Worm (Caenorhabditis elegans) whole organism, L2 larva: ENCODE measurements around the gene C01G5.4.

Experiments used
- C34F6.9 ChIP-seq: fragments of 150-350 bp; optimal IDR thresholded peaks from 2 replicates; lab custom pipeline; 2014; ENCODE audit warnings: missing biosample characterization, missing genetic modification characterization
- F13H6.1 ChIP-seq: sonication (generic microtip); optimal IDR thresholded peaks from 2 replicates; lab custom pipeline; 2016; ENCODE audit warnings: missing genetic modification characterization, missing compliant biosample characterization
- R02D3.7 ChIP-seq: fragments of 150-350 bp; optimal IDR thresholded peaks from 2 replicates; lab custom pipeline; 2014; ENCODE audit warnings: missing biosample characterization, missing genetic modification characterization
- Y55F3AM.14 ChIP-seq: fragments of 200-800 bp; sonication (Bioruptor generic); optimal IDR thresholded peaks from 2 replicates; lab custom pipeline; 2018; ENCODE audit warnings: mild to moderate bottlenecking, missing genetic modification characterization, missing compliant biosample characterization
- ZK546.5 ChIP-seq: sonication (generic microtip); optimal IDR thresholded peaks from 2 replicates; lab custom pipeline; 2017; ENCODE audit warnings: missing biosample characterization, missing genetic modification characterization
- alr-1 ChIP-seq: fragments of 150-350 bp; optimal IDR thresholded peaks from 2 replicates; lab custom pipeline; 2014; ENCODE audit warnings: missing biosample characterization, missing genetic modification characterization
- ama-1 ChIP-seq: fragments of 150-350 bp; optimal IDR thresholded peaks from 2 replicates; lab custom pipeline; 2018; ENCODE audit warnings: inconsistent platforms
- blmp-1 ChIP-seq: sonication (generic microtip); optimal IDR thresholded peaks from 2 replicates; lab custom pipeline; 2017; ENCODE audit warnings: missing genetic modification characterization, mild to moderate bottlenecking, missing compliant biosample characterization, antibody characterized with exemption, moderate library complexity; ENCODE audit not compliant: insufficient read depth
- ceh-82 ChIP-seq: fragments of 150-350 bp; optimal IDR thresholded peaks from 2 replicates; lab custom pipeline; 2014; ENCODE audit warnings: missing biosample characterization, missing genetic modification characterization
- crh-2 ChIP-seq: sonication (generic microtip); optimal IDR thresholded peaks from 2 replicates; lab custom pipeline; 2017; ENCODE audit warnings: missing biosample characterization, missing genetic modification characterization
- dmd-4 ChIP-seq: sonication (generic microtip); optimal IDR thresholded peaks from 2 replicates; lab custom pipeline; 2017; ENCODE audit warnings: missing biosample characterization, missing genetic modification characterization
- egl-27 ChIP-seq: sonication (generic microtip); optimal IDR thresholded peaks from 3 replicates; lab custom pipeline; 2017; ENCODE audit warnings: missing biosample characterization, missing genetic modification reagents, missing genetic modification characterization
- elt-3 ChIP-seq: sonication (generic microtip); optimal IDR thresholded peaks from 2 replicates; lab custom pipeline; 2017; ENCODE audit warnings: missing biosample characterization, missing genetic modification characterization
- fos-1 ChIP-seq: fragments of 150-350 bp; optimal IDR thresholded peaks from 2 replicates; lab custom pipeline; 2014; ENCODE audit warnings: missing biosample characterization, missing genetic modification characterization
- gmeb-1 ChIP-seq: fragments of 150-350 bp; optimal IDR thresholded peaks from 2 replicates; lab custom pipeline; 2014; ENCODE audit warnings: missing biosample characterization, missing genetic modification characterization
- lin-11 ChIP-seq: fragments of 150-350 bp; sonication (generic microtip); optimal IDR thresholded peaks from 2 replicates; lab custom pipeline; 2014; ENCODE audit warnings: missing biosample characterization, missing genetic modification characterization, inconsistent platforms, mixed read lengths
- lin-13 ChIP-seq: fragments of 150-350 bp; optimal IDR thresholded peaks from 2 replicates; lab custom pipeline; 2014; ENCODE audit warnings: missing biosample characterization, missing genetic modification reagents, missing genetic modification characterization
- lin-39 ChIP-seq: fragments of 150-350 bp; optimal IDR thresholded peaks from 2 replicates; lab custom pipeline; 2014; ENCODE audit warnings: missing biosample characterization, missing genetic modification reagents, missing genetic modification characterization
- lsy-2 ChIP-seq, 2 experiments: fragments of 150-350 bp in 1 of 2; sonication (generic microtip) in 1 of 2; optimal IDR thresholded peaks; 2 replicates each; lab custom pipeline; 2014 to 2017; ENCODE audit warnings: missing biosample characterization in 2 of 2, missing genetic modification characterization in 2 of 2
- mbf-1 ChIP-seq: sonication (generic microtip); optimal IDR thresholded peaks from 2 replicates; lab custom pipeline; 2017; ENCODE audit warnings: missing biosample characterization, missing genetic modification characterization
- mdl-1 ChIP-seq, 2 experiments: fragments of 150-350 bp in 1 of 2; sonication (generic microtip) in 1 of 2; optimal IDR thresholded peaks; 2 replicates each; lab custom pipeline; 2017; ENCODE audit warnings: missing biosample characterization in 2 of 2, missing genetic modification characterization in 2 of 2
- nhr-129 ChIP-seq: fragments of 150-350 bp; optimal IDR thresholded peaks from 2 replicates; lab custom pipeline; 2014; ENCODE audit warnings: missing biosample characterization, missing genetic modification characterization
- nhr-21 ChIP-seq: fragments of 150-350 bp; optimal IDR thresholded peaks from 2 replicates; lab custom pipeline; 2014; ENCODE audit warnings: missing biosample characterization, missing genetic modification characterization
- nhr-23 ChIP-seq: fragments of 150-350 bp; optimal IDR thresholded peaks from 2 replicates; lab custom pipeline; 2014; ENCODE audit warnings: missing biosample characterization, missing genetic modification reagents, missing genetic modification characterization
- nhr-25 ChIP-seq: fragments of 150-350 bp; sonication (generic microtip); optimal IDR thresholded peaks from 3 replicates; lab custom pipeline; 2014; ENCODE audit warnings: missing biosample characterization, missing genetic modification characterization
- nhr-6 ChIP-seq: fragments of 150-350 bp; optimal IDR thresholded peaks from 2 replicates; lab custom pipeline; 2014; ENCODE audit warnings: missing biosample characterization, missing genetic modification characterization
- nhr-77 ChIP-seq: fragments of 150-350 bp; optimal IDR thresholded peaks from 2 replicates; lab custom pipeline; 2014; ENCODE audit warnings: missing biosample characterization, missing genetic modification characterization
- sma-3 ChIP-seq: sonication (generic microtip); optimal IDR thresholded peaks from 2 replicates; lab custom pipeline; 2016; ENCODE audit warnings: missing genetic modification reagents, missing genetic modification characterization, missing compliant biosample characterization
- sma-9 ChIP-seq, 2 experiments: fragments of 150-350 bp in 1 of 2; sonication (generic microtip) in 1 of 2; optimal IDR thresholded peaks; 2 replicates each; lab custom pipeline; 2014 to 2016; ENCODE audit warnings: missing genetic modification characterization in 2 of 2, mild to moderate bottlenecking in 1 of 2, missing biosample characterization in 1 of 2, missing compliant biosample characterization in 1 of 2, missing genetic modification reagents in 1 of 2, moderate library complexity in 1 of 2
- unc-55 ChIP-seq: fragments of 150-350 bp; sonication (generic microtip); optimal IDR thresholded peaks from 3 replicates; lab custom pipeline; 2014; ENCODE audit warnings: missing biosample characterization, missing genetic modification reagents, missing genetic modification characterization
- unc-62 ChIP-seq: fragments of 150-350 bp; optimal IDR thresholded peaks from 2 replicates; lab custom pipeline; 2014; ENCODE audit warnings: missing biosample characterization, missing genetic modification reagents, missing genetic modification characterization
- ztf-11 ChIP-seq: sonication (generic microtip); optimal IDR thresholded peaks from 2 replicates; lab custom pipeline; 2017; ENCODE audit warnings: missing biosample characterization, missing genetic modification characterization

The C01G5.4 gene

DNA sequence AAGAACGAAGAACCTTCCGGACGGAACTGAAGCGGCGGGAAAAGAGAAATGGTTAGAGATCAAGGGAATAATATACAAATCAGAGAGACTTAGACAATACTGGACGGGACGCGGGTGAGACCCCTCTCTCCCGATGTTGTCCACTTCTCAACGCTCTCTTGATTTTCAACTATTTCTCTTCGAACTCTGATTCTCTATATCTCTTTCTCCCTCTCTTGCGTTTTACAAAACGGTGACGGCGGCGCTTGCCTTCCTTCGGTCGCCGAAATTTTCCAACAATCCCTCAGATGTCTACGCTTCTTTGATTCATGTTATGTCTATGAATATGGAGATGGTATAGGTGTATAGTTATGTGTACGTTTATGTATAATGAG, 45.2 kb downstream of the C01G5.4 start:
- TF ChIP-seq unc-62 (no peak), sma-9 (GFP tag; optimal IDR thresholded peaks at IDR 0.05; lab: Kevin White, UChicago) (peak; percentile 59), sma-9 (tag; optimal IDR thresholded peaks at IDR 0.05; lab: Kevin White, UChicago) (no peak), C34F6.9 (peak; percentile 40), blmp-1 (peak; percentile 9), gmeb-1 (tag; lab: Kevin White, UChicago) (peak; percentile 51), lsy-2 (tag; optimal IDR thresholded peaks at IDR 0.05; lab: Kevin White, UChicago) (peak in 1 of 2 experiments; percentile 52), lin-11 (tag; lab: Kevin White, UChicago) (no peak), egl-27 (tag; lab: Kevin White, UChicago) (peak; percentile 57), alr-1 (tag; lab: Kevin White, UChicago) (no peak), nhr-21 (tag; lab: Kevin White, UChicago) (peak; percentile 13), R02D3.7 (tag; lab: Kevin White, UChicago) (no peak), nhr-25 (peak; percentile 59), Y55F3AM.14 (GFP tag; lab: Kevin White, UChicago) (no peak), F13H6.1 (tag; lab: Kevin White, UChicago) (peak; percentile 80), unc-55 (GFP tag; lab: Kevin White, UChicago) (peak; percentile 22), ztf-11 (tag; lab: Kevin White, UChicago) (no peak), sma-3 (peak; percentile 59), lin-13 (GFP tag; lab: Kevin White, UChicago) (peak; percentile 24), crh-2 (peak; percentile 56), mbf-1 (tag; lab: Kevin White, UChicago) (no peak), dmd-4 (no peak), fos-1 (tag; lab: Kevin White, UChicago) (peak; percentile 17), nhr-129 (tag; lab: Kevin White, UChicago) (peak; percentile 50)

DNA sequence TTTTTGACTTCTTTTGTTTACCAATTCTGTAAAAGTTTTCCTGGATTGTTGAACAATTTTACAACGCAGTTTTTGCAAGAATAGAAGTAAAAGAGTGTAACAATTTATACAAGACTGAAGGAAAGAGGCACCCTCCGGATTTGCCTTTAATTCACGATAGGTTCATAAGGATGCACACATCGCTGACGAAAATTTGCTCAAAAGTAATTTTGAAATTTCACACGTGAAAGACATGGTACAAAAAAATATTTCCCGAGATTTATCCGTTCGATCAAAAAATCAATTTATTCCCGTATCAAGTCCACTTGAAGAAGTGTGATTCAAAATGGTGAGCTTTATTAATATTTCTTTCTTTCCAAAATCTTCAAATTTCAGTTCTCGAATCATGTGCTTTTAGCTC, 46.4 kb downstream of the C01G5.4 start, which contains the start of gene C43G2.3:
TSS of gene C43G2.3 (plus strand) at position 301 of the 400 bp plus-strand sequence.
- TF ChIP-seq sma-9 (GFP tag; optimal IDR thresholded peaks at IDR 0.05; lab: Kevin White, UChicago) (no peak), sma-9 (tag; optimal IDR thresholded peaks at IDR 0.05; lab: Kevin White, UChicago) (no peak), lsy-2 (tag; optimal IDR thresholded peaks at IDR 0.05; lab: Kevin White, UChicago) (no peak), ZK546.5 (tag; lab: Kevin White, UChicago) (no peak), egl-27 (tag; lab: Kevin White, UChicago) (no peak), ama-1 (lab: Kevin White, UChicago) (no peak), nhr-77 (tag; lab: Kevin White, UChicago) (no peak), C34F6.9 (no peak), alr-1 (tag; lab: Kevin White, UChicago) (no peak)

ce11 chrIV:6581658-6582057, 50.1 kb downstream of the C01G5.4 start:
- TF ChIP-seq ztf-11 (tag; lab: Kevin White, UChicago) (no peak), lin-39 (tag; lab: Kevin White, UChicago) (no peak), ceh-82 (tag; lab: Kevin White, UChicago) (no peak), nhr-23 (no peak), nhr-6 (tag; lab: Kevin White, UChicago) (no peak), mdl-1 (tag; optimal IDR thresholded peaks at IDR 0.05; lab: Kevin White, UChicago) (no peak), F13H6.1 (tag; lab: Kevin White, UChicago) (no peak), nhr-25 (no peak)

DNA sequence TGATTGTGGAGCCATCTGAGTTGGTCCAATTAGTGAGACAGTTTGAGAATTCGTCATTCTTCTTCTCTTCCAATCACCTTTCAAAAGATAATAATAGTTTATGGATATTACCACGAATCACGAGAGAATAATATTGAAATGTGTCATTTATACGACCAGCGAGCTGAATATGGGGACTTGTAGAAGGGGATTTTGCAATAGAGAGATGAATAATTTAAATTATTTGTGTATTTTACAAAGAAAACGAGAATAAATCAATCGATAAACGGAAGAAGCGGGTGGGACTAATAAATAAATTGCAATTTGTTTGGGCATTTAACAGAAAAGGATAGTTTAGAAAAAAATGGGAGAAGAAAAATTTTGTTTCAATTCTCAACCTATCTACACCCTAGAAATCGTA, 51.1 kb downstream of the C01G5.4 start, which contains the start of gene odr-8:
TSS of gene odr-8 (minus strand) at position 101 of the 400 bp plus-strand sequence.
- no peak for TF ChIP-seq elt-3
- no peak for TF ChIP-seq lin-13 (GFP tag; lab: Kevin White, UChicago)
- no peak for TF ChIP-seq mdl-1 (tag; optimal IDR thresholded peaks at IDR 0.05; lab: Kevin White, UChicago)
